Fruit fly (Drosophila melanogaster): Measurements from ENCODE around the gene tll.

The tll gene

DNA sequence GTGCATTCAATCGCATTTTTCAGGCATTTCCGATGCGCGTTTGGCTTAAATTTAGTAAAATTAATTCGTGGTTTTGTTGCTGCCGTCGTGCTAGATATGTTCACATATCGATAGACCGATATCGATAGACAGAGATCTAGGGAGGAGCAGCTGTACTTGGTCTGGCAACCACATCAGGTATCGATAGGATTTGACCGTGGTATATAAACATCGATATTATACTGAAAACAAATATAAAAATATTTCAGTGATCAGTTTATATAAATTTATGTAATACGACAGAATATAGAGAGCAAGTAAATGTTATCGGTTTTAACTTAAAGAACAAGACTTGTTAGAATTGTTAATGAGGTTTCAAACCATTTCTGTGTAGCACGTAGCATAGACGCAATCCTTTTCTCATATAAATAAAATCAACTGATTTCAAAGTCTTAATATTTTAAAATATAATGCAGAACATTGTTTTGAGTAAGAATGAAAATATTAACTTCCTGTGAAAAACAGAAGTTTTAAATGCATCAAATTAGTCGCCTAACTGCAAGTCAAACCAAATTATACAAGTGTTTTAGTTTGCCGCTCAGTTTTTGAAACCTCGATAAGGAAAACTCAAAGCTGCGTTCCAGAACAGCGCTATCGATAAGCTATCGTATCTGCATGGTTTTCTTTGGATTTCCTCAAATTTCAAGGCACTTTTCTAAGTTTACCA, 45.5 kb upstream of the tll start, which contains the start of the genes wts and dj-1beta (continued):
- TF ChIP-seq hb (GFP tag; IDR thresholded peaks at IDR 0.05; ENCODE audit: partially characterized antibody) = peak; percentile 94
- no peak for TF ChIP-seq crol (GFP tag; IDR thresholded peaks at IDR 0.05)
- no peak for TF ChIP-seq CG3407 (GFP tag; optimal IDR thresholded peaks at IDR 0.05)
- TF ChIP-seq Fer1 (GFP tag; optimal IDR thresholded peaks at IDR 0.05) = no peak
- no peak for TF ChIP-seq CG1792 (GFP tag; optimal IDR thresholded peaks at IDR 0.05)
- no peak for TF ChIP-seq bigmax (GFP tag; optimal IDR thresholded peaks at IDR 0.05)
- no peak for TF ChIP-seq CG1602 (GFP tag; optimal IDR thresholded peaks at IDR 0.05)
- no peak for TF ChIP-seq CG15073 (GFP tag; optimal IDR thresholded peaks at IDR 0.05)
- no peak for TF ChIP-seq CG14050 (GFP tag; IDR thresholded peaks at IDR 0.05)
- no peak for TF ChIP-seq CG11398 (GFP tag; optimal IDR thresholded peaks at IDR 0.05)
- TF ChIP-seq CG10979 (tag; optimal IDR thresholded peaks at IDR 0.05) = no peak
- no peak for TF ChIP-seq Atf-2 (GFP tag; optimal IDR thresholded peaks at IDR 0.05)
- no peak for TF ChIP-seq CG7556 (GFP tag; optimal IDR thresholded peaks at IDR 0.05)
- TF ChIP-seq crp (GFP tag; optimal IDR thresholded peaks at IDR 0.05) = peak in 1 of 2 experiments; percentile 9
- TF ChIP-seq ems (GFP tag; optimal IDR thresholded peaks at IDR 0.05) = no peak
- no peak for TF ChIP-seq kni (GFP tag; optimal IDR thresholded peaks at IDR 0.05)
- TF ChIP-seq lilli (GFP tag; optimal IDR thresholded peaks at IDR 0.05) = peak; percentile 13
- no peak for TF ChIP-seq CG8478 (optimal IDR thresholded peaks at IDR 0.05)
- no peak for TF ChIP-seq Lpt (GFP tag; optimal IDR thresholded peaks at IDR 0.05)
- peak; percentile 62 for TF ChIP-seq gfzf (GFP tag; optimal IDR thresholded peaks at IDR 0.05)
- TF ChIP-seq CG9932 (GFP tag; IDR thresholded peaks at IDR 0.05) = peak; percentile 62
- peak; percentile 88 for TF ChIP-seq mld (GFP tag; IDR thresholded peaks at IDR 0.05; ENCODE audit: partially characterized antibody)
- TF ChIP-seq Gug (GFP tag; IDR thresholded peaks at IDR 0.05) = peak; percentile 25; the same call in 1 of the 4 replicates
- TF ChIP-seq dati (GFP tag; IDR thresholded peaks at IDR 0.05) = no peak
- TF ChIP-seq lmd (GFP tag; IDR thresholded peaks at IDR 0.05) = no peak
- TF ChIP-seq fd3F (GFP tag; optimal IDR thresholded peaks at IDR 0.05) = no peak
- no peak for TF ChIP-seq pan (optimal IDR thresholded peaks at IDR 0.05)
- TF ChIP-seq pan (GFP tag; optimal IDR thresholded peaks at IDR 0.05 in 1 of 2, IDR thresholded peaks at IDR 0.05 in 1 of 2) = no peak
- no peak for TF ChIP-seq fru (optimal IDR thresholded peaks at IDR 0.05)
- peak; percentile 43 for TF ChIP-seq CG12659 (GFP tag; optimal IDR thresholded peaks at IDR 0.05)
- TF ChIP-seq sens-2 (GFP tag; IDR thresholded peaks at IDR 0.05) = no peak
- TF ChIP-seq Sry-β (GFP tag; optimal IDR thresholded peaks at IDR 0.05) = no peak
- TF ChIP-seq CG18599 (GFP tag; optimal IDR thresholded peaks at IDR 0.05) = no peak
- TF ChIP-seq ara (GFP tag; IDR thresholded peaks at IDR 0.05) = no peak
- peak; percentile 91 for TF ChIP-seq CG7963 (GFP tag; IDR thresholded peaks at IDR 0.05; ENCODE audit: partially characterized antibody)
- TF ChIP-seq CG13287 (GFP tag; IDR thresholded peaks at IDR 0.05; ENCODE audit: partially characterized antibody) = peak; percentile 90
- TF ChIP-seq row (GFP tag; IDR thresholded peaks at IDR 0.05) = peak; percentile 45; the same call in 2 of the 3 replicates
- no peak for TF ChIP-seq dan (GFP tag; IDR thresholded peaks at IDR 0.05)
- TF ChIP-seq HmgZ (tag; optimal IDR thresholded peaks at IDR 0.05) = no peak
- no peak for TF ChIP-seq ssp (GFP tag; IDR thresholded peaks at IDR 0.05)
- no peak for TF ChIP-seq CG6654 (GFP tag; optimal IDR thresholded peaks at IDR 0.05)
- TF ChIP-seq Ets97D (GFP tag; optimal IDR thresholded peaks at IDR 0.05) = peak; percentile 45
- TF ChIP-seq CG1529 (GFP tag; optimal IDR thresholded peaks at IDR 0.05) = no peak
- no peak for TF ChIP-seq CG11247 (GFP tag; IDR thresholded peaks at IDR 0.05)
- no peak for TF ChIP-seq z (GFP tag; IDR thresholded peaks at IDR 0.05)
- no peak for TF ChIP-seq Dip3 (GFP tag; optimal IDR thresholded peaks at IDR 0.05)
- TF ChIP-seq sqz (GFP tag; optimal IDR thresholded peaks at IDR 0.05) = no peak
- TF ChIP-seq maf-S (GFP tag; optimal IDR thresholded peaks at IDR 0.05) = no peak
- TF ChIP-seq CG18764 (GFP tag; optimal IDR thresholded peaks at IDR 0.05) = no peak
- peak; percentile 84 for TF ChIP-seq CG8290 (GFP tag; optimal IDR thresholded peaks at IDR 0.05)
- peak in 1 of 2 experiments; percentile 89 for TF ChIP-seq CG8290 (tag; optimal IDR thresholded peaks at IDR 0.05)
- TF ChIP-seq MTF-1 (GFP tag; optimal IDR thresholded peaks at IDR 0.05; ENCODE audit: borderline replicate concordance) = no peak
